Fruit fly (Drosophila melanogaster): Measurements from ENCODE around the gene CG2211.

Gene CG2211

dm6 chr3L:1378862-1379543 is 43.8 kb upstream of the CG2211 start (continued):
- TF ChIP-seq CG3995 (GFP tag; optimal IDR thresholded peaks at IDR 0.05), result no peak
- peak; percentile 51 for TF ChIP-seq CG2202 (tag; optimal IDR thresholded peaks at IDR 0.05)
- TF ChIP-seq Meics (GFP tag; optimal IDR thresholded peaks at IDR 0.05), result peak; percentile 11
- TF ChIP-seq CG6683 (GFP tag; optimal IDR thresholded peaks at IDR 0.05), result no peak
- TF ChIP-seq Chrac-16 (GFP tag; optimal IDR thresholded peaks at IDR 0.05), result peak; percentile 50
- TF ChIP-seq ERR (GFP tag; optimal IDR thresholded peaks at IDR 0.05), result no peak
- peak; percentile 5 for TF ChIP-seq pho (GFP tag; optimal IDR thresholded peaks at IDR 0.05)
- no peak for TF ChIP-seq Mrtf (GFP tag; IDR thresholded peaks at IDR 0.05)
- TF ChIP-seq CG8478 (optimal IDR thresholded peaks at IDR 0.05), result no peak
- no peak for TF ChIP-seq C15 (GFP tag; IDR thresholded peaks at IDR 0.05)
- TF ChIP-seq abd-A (tag; optimal IDR thresholded peaks at IDR 0.05), result no peak
- TF ChIP-seq lov (optimal IDR thresholded peaks at IDR 0.05), result no peak
- TF ChIP-seq lov (GFP tag; IDR thresholded peaks at IDR 0.05), result peak; percentile 58; the same call in 2 of the 3 replicates
- no peak for TF ChIP-seq oc (tag; optimal IDR thresholded peaks at IDR 0.05)
- TF ChIP-seq phol (tag; optimal IDR thresholded peaks at IDR 0.05), result peak; percentile 66
- no peak for TF ChIP-seq TFAM (GFP tag; optimal IDR thresholded peaks at IDR 0.05)
- 0 out of 2 replicates have a peak, but pooled peaks have one; percentile 8 for TF ChIP-seq Dref (GFP tag; IDR thresholded peaks at IDR 0.05)
- no peak for TF ChIP-seq CG10147 (GFP tag; optimal IDR thresholded peaks at IDR 0.05)
- TF ChIP-seq CG11695 (GFP tag; IDR thresholded peaks at IDR 0.05), result peak; percentile 64
- peak; percentile 77 for TF ChIP-seq CG17361 (GFP tag; IDR thresholded peaks at IDR 0.05)
- TF ChIP-seq Hr39 (optimal IDR thresholded peaks at IDR 0.05), result no peak
- TF ChIP-seq dmrt99B (tag; optimal IDR thresholded peaks at IDR 0.05), result peak; percentile 60
- peak; percentile 92 for TF ChIP-seq CG4360 (GFP tag; IDR thresholded peaks at IDR 0.05)
- peak; percentile 16 for TF ChIP-seq Dek (tag; optimal IDR thresholded peaks at IDR 0.05)
- TF ChIP-seq ci (GFP tag; IDR thresholded peaks at IDR 0.05), result peak; percentile 67; the same call in 2 of the 3 replicates
- TF ChIP-seq unpg (GFP tag; optimal IDR thresholded peaks at IDR 0.05), result peak; percentile 72
- TF ChIP-seq CG11456 (GFP tag; IDR thresholded peaks at IDR 0.05), result no peak
- TF ChIP-seq Neu2 (GFP tag; optimal IDR thresholded peaks at IDR 0.05; ENCODE audit: borderline replicate concordance), result no peak
- TF ChIP-seq CG10543 (GFP tag; optimal IDR thresholded peaks at IDR 0.05), result no peak
- TF ChIP-seq YL-1 (GFP tag; optimal IDR thresholded peaks at IDR 0.05), result no peak
- no peak for TF ChIP-seq ham (GFP tag; IDR thresholded peaks at IDR 0.05)
- peak; percentile 44 for TF ChIP-seq CG9609 (GFP tag; optimal IDR thresholded peaks at IDR 0.05)
- TF ChIP-seq CG2875 (GFP tag; optimal IDR thresholded peaks at IDR 0.05), result peak; percentile 77
- TF ChIP-seq Nf-YA (GFP tag; IDR thresholded peaks at IDR 0.05), result 0 out of 2 replicates have a peak, but pooled peaks have one; percentile 5
- peak; percentile 41; the same call in 1 of the 3 replicates for TF ChIP-seq H15 (GFP tag; IDR thresholded peaks at IDR 0.05)
- TF ChIP-seq CG5180 (GFP tag; optimal IDR thresholded peaks at IDR 0.05), result peak; percentile 34
- TF ChIP-seq CG10462 (GFP tag; optimal IDR thresholded peaks at IDR 0.05), result no peak
- TF ChIP-seq Tbp (GFP tag; optimal IDR thresholded peaks at IDR 0.05), result no peak
- TF ChIP-seq CkIIα-i1 (GFP tag; IDR thresholded peaks at IDR 0.05), result no peak
- peak in 1 of 2 experiments; percentile 21 for TF ChIP-seq eve (GFP tag; optimal IDR thresholded peaks at IDR 0.05)
- no peak for TF ChIP-seq CHES-1-like (GFP tag; optimal IDR thresholded peaks at IDR 0.05)
- TF ChIP-seq Oli (tag; optimal IDR thresholded peaks at IDR 0.05), result peak; percentile 66
- peak; percentile 57 for TF ChIP-seq ewg (GFP tag; optimal IDR thresholded peaks at IDR 0.05)
- TF ChIP-seq CG30020 (tag; optimal IDR thresholded peaks at IDR 0.05), result no peak
- TF ChIP-seq corto (GFP tag; optimal IDR thresholded peaks at IDR 0.05), result peak; percentile 23
- no peak for TF ChIP-seq CG13296 (GFP tag; optimal IDR thresholded peaks at IDR 0.05)
- no peak for TF ChIP-seq Dbx (GFP tag; IDR thresholded peaks at IDR 0.05)
- no peak for TF ChIP-seq Sin3A (optimal IDR thresholded peaks at IDR 0.05)
- no peak for TF ChIP-seq CG33557 (GFP tag; optimal IDR thresholded peaks at IDR 0.05)
- peak; percentile 65; the same call in 1 of the 2 replicates for TF ChIP-seq stc (GFP tag; IDR thresholded peaks at IDR 0.05)
- 0 out of 2 replicates have a peak, but pooled peaks have one; percentile 33 for TF ChIP-seq al (GFP tag; IDR thresholded peaks at IDR 0.05)

All from whole organism, embryonic.